Worm (Caenorhabditis elegans) whole organism, L4 larva: ENCODE results near the gene R02D5.10.

Experiments
- F10B5.3 ChIP-seq: sonication (generic microtip); optimal IDR thresholded peaks from 2 replicates; lab custom pipeline; 2016; ENCODE audit warnings: mild to moderate bottlenecking, missing genetic modification characterization, missing compliant biosample characterization
- Y5F2A.4 ChIP-seq: fragments of 200-800 bp; sonication (Bioruptor generic); optimal IDR thresholded peaks from 2 replicates; lab custom pipeline; 2018; ENCODE audit warnings: mild to moderate bottlenecking, missing genetic modification characterization, missing compliant biosample characterization
- fos-1 ChIP-seq: fragments of 150-350 bp; optimal IDR thresholded peaks from 2 replicates; lab custom pipeline; 2014; ENCODE audit warnings: missing biosample characterization, missing genetic modification characterization
- mdt-29 ChIP-seq: fragments of 200-800 bp; sonication (Bioruptor generic); IDR thresholded peaks from 2 replicates; pipeline ENCODE4 v1.3.6; 2022; ENCODE audit warnings: missing genetic modification reagents, missing genetic modification characterization, missing compliant biosample characterization
- nhr-48 ChIP-seq: sonication (generic microtip); optimal IDR thresholded peaks from 2 replicates; lab custom pipeline; 2016; ENCODE audit warnings: mild to moderate bottlenecking, missing genetic modification characterization, missing compliant biosample characterization
- skn-1 ChIP-seq: fragments of 150-350 bp; optimal IDR thresholded peaks from 2 replicates; lab custom pipeline; 2014; ENCODE audit warnings: missing biosample characterization, missing genetic modification characterization
- unc-62 ChIP-seq, 3 experiments: fragments of 150-350 bp in 1 of 3; sonication (generic microtip); optimal IDR thresholded peaks in 2 of 3; peaks in 1 of 3; 1 replicate in 1 of 3; 2 replicates in 2 of 3; lab custom pipeline; 2014 to 2017; ENCODE audit warnings: missing biosample characterization in 3 of 3, missing genetic modification characterization in 3 of 3, missing genetic modification reagents in 3 of 3, missing genotype in 1 of 3

DNA sequence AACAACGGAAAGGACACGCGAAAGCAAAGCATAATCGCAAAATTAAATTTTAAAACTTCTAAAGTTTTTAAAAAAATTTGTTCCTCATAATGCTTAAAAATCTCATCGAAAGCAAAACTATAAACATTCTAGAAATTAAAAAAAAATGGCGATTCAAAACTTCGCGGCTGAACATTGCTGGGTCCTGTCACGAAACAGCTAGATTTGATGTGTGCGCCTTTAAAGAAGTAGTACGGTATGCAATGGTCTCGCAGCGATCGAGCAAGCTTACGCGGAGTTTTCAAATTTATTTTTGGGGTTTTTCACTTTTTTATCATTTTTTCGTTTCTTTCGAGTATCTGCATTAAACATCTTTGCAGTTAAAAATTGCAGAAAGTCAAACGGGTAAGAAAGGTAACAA lies 25.0 kb upstream of the R02D5.10 start, which contains the start of gene coh-3:
- TF ChIP-seq Y5F2A.4 (GFP tag; lab: Kevin White, UChicago) (no peak), nhr-48 (tag; lab: Kevin White, UChicago) (no peak), F10B5.3 (tag; lab: Kevin White, UChicago) (no peak), fos-1 (tag; lab: Kevin White, UChicago) (no peak), mdt-29 (GFP tag; lab: Robert Waterston, UW) (no peak), unc-62 (GFP tag; optimal IDR thresholded peaks at IDR 0.05 in 1 of 2; lab: Kevin White, UChicago) (no peak), unc-62 (tag; optimal IDR thresholded peaks at IDR 0.05; lab: Kevin White, UChicago) (no peak), skn-1 (tag; lab: Kevin White, UChicago) (no peak)
